Fruit fly (Drosophila melanogaster) whole organism: ENCODE results near the gene CG18135.

Experiments
- pan ChIP-seq: fragments of >200 bp; optimal IDR thresholded peaks from 2 replicates; lab custom pipeline; 2017
- psq ChIP-seq: fragments of >200 bp; optimal IDR thresholded peaks from 2 replicates; lab custom pipeline; 2017
- usp ChIP-seq: fragments of >200 bp; optimal IDR thresholded peaks from 2 replicates; lab custom pipeline; 2017; ENCODE audit warnings: missing biosample characterization, missing genetic modification characterization, mixed read lengths

- TF ChIP-seq psq (lab: Kevin White, UChicago) (no peak), pan (lab: Kevin White, UChicago) (no peak), usp (GFP tag; lab: Kevin White, UChicago) (no peak)
Observed at dm6 chr3L:18968193-18968969, 29.7 kb downstream of the CG18135 start.
